Worm (Caenorhabditis elegans) whole organism, L3 larva: Measurements from ENCODE around the gene F22H10.2.

Source experiments
- ZK546.5 ChIP-seq: sonication (generic microtip); optimal IDR thresholded peaks from 2 replicates; lab custom pipeline; 2017; ENCODE audit warnings: missing biosample characterization, missing genetic modification characterization
- aly-2 ChIP-seq: fragments of 150-350 bp; optimal IDR thresholded peaks from 2 replicates; lab custom pipeline; 2014; ENCODE audit warnings: missing biosample characterization, missing genetic modification characterization
- jun-1 ChIP-seq: fragments of 150-350 bp; optimal IDR thresholded peaks from 2 replicates; lab custom pipeline; 2014; ENCODE audit warnings: missing biosample characterization, missing genetic modification reagents, missing genetic modification characterization
- lin-39 ChIP-seq: fragments of 150-350 bp; optimal IDR thresholded peaks from 2 replicates; lab custom pipeline; 2018; ENCODE audit warnings: missing biosample characterization, missing genetic modification reagents, missing genetic modification characterization
- nhr-25 ChIP-seq: sonication (generic microtip); optimal IDR thresholded peaks from 2 replicates; lab custom pipeline; 2017; ENCODE audit warnings: missing biosample characterization, missing genetic modification characterization
- nhr-28 ChIP-seq: fragments of 150-350 bp; optimal IDR thresholded peaks from 2 replicates; lab custom pipeline; 2014; ENCODE audit warnings: missing biosample characterization, missing genetic modification characterization
- nhr-76 ChIP-seq: fragments of 150-350 bp; sonication (generic microtip); optimal IDR thresholded peaks from 5 replicates; lab custom pipeline; 2014; ENCODE audit warnings: missing biosample characterization, missing genetic modification characterization
- pqm-1 ChIP-seq: fragments of 150-350 bp; optimal IDR thresholded peaks from 2 replicates; lab custom pipeline; 2017; ENCODE audit warnings: missing biosample characterization, missing genetic modification characterization, inconsistent platforms
- skn-1 ChIP-seq: fragments of 150-350 bp; optimal IDR thresholded peaks from 2 replicates; lab custom pipeline; 2014; ENCODE audit warnings: missing biosample characterization, missing genetic modification characterization
- tbx-2 ChIP-seq: sonication (generic microtip); optimal IDR thresholded peaks from 2 replicates; lab custom pipeline; 2016; ENCODE audit warnings: mild to moderate bottlenecking, missing genetic modification characterization, missing compliant biosample characterization
- unc-62 ChIP-seq: fragments of 150-350 bp; sonication (generic microtip); optimal IDR thresholded peaks from 4 replicates; lab custom pipeline; 2014; ENCODE audit warnings: missing biosample characterization, missing genetic modification reagents, missing genetic modification characterization
- ztf-11 ChIP-seq: fragments of 150-350 bp; optimal IDR thresholded peaks from 2 replicates; lab custom pipeline; 2014; ENCODE audit warnings: missing biosample characterization, missing genetic modification characterization
- ztf-4 ChIP-seq: fragments of 150-350 bp; optimal IDR thresholded peaks from 2 replicates; lab custom pipeline; 2014; ENCODE audit warnings: missing biosample characterization, missing genetic modification characterization

- TF ChIP-seq tbx-2 (tag; lab: Kevin White, UChicago) (no peak), ZK546.5 (tag; lab: Kevin White, UChicago) (no peak), aly-2 (no peak), skn-1 (no peak), lin-39 (tag; lab: Kevin White, UChicago) (no peak), nhr-28 (no peak), pqm-1 (tag; lab: Kevin White, UChicago) (peak; percentile 40), ztf-11 (tag; lab: Kevin White, UChicago) (no peak), jun-1 (no peak), ztf-4 (tag; lab: Kevin White, UChicago) (no peak), nhr-76 (tag; lab: Kevin White, UChicago) (no peak), nhr-25 (tag; lab: Kevin White, UChicago) (no peak), unc-62 (no peak)
These were observed 1.2 kb upstream of the F22H10.2 start for ce11 chrX:16678097-16678496.
